Fruit fly (Drosophila melanogaster) whole organism, embryonic: ENCODE measurements around the gene Alg9.

Experiments
- Ada2b ChIP-seq: fragments of 200-800 bp; sonication (Bioruptor generic); IDR thresholded peaks from 2 replicates; pipeline ENCODE4 v1.3.6; 2022; ENCODE audit warnings: missing biosample characterization, missing genetic modification characterization
- Adf1 ChIP-seq: fragments of 200-800 bp; sonication (Bioruptor generic); IDR thresholded peaks from 2 replicates; pipeline ENCODE4 v1.3.6; 2022; ENCODE audit warnings: missing biosample characterization, missing genetic modification characterization
- Antp ChIP-seq: fragments of 200-800 bp; sonication (Bioruptor generic); optimal IDR thresholded peaks from 3 replicates; lab custom pipeline; 2016; ENCODE audit warnings: missing biosample characterization, missing genetic modification characterization
- Awh ChIP-seq: fragments of 200-800 bp; sonication (Bioruptor generic); IDR thresholded peaks from 2 replicates; pipeline ENCODE4, ENCODE4 v1.3.6; 2022; ENCODE audit warnings: missing biosample characterization, missing genetic modification characterization
- CG10959 ChIP-seq: fragments of 200-800 bp; sonication (Bioruptor generic); IDR thresholded peaks from 2 replicates; pipeline ENCODE4 v1.3.6; 2022; ENCODE audit warnings: missing biosample characterization, missing genetic modification characterization
- CG11398 ChIP-seq: fragments of 200-800 bp; sonication (Bioruptor generic); optimal IDR thresholded peaks from 2 replicates; lab custom pipeline; 2016; ENCODE audit warnings: missing biosample characterization, missing genetic modification characterization
- CG11695 ChIP-seq: fragments of 200-800 bp; sonication (Bioruptor generic); IDR thresholded peaks from 3 replicates; pipeline ENCODE4 v1.3.6; 2022; ENCODE audit warnings: missing biosample characterization, missing genetic modification characterization
- CG12155 ChIP-seq: fragments of 200-800 bp; sonication (Bioruptor generic); optimal IDR thresholded peaks from 3 replicates; lab custom pipeline; 2016; ENCODE audit warnings: missing biosample characterization, missing genetic modification characterization
- CG14050 ChIP-seq: fragments of 200-800 bp; sonication (Bioruptor generic); IDR thresholded peaks from 3 replicates; pipeline ENCODE4 v1.3.6; 2022; ENCODE audit warnings: missing biosample characterization, missing genetic modification characterization
- CG17568 ChIP-seq: fragments of 200-800 bp; sonication (Bioruptor generic); optimal IDR thresholded peaks from 2 replicates; lab custom pipeline; 2018; ENCODE audit warnings: missing biosample characterization, mild to moderate bottlenecking, missing genetic modification characterization, moderate library complexity
- CG17612 ChIP-seq: fragments of 200-800 bp; sonication (Bioruptor generic); IDR thresholded peaks from 2 replicates; pipeline ENCODE4 v1.3.6; 2022; ENCODE audit warnings: missing biosample characterization, missing genetic modification characterization
- CG1792 ChIP-seq: fragments of 200-800 bp; sonication (Bioruptor generic); optimal IDR thresholded peaks from 2 replicates; lab custom pipeline; 2016; ENCODE audit warnings: missing biosample characterization, missing genetic modification characterization
- CG30403 ChIP-seq: fragments of 200-800 bp; sonication (Bioruptor generic); optimal IDR thresholded peaks from 3 replicates; lab custom pipeline; 2016; ENCODE audit warnings: missing biosample characterization, missing genetic modification characterization
- CG32767 ChIP-seq: fragments of 200-800 bp; sonication (Bioruptor generic); IDR thresholded peaks from 2 replicates; pipeline ENCODE4 v1.3.6; 2022; ENCODE audit warnings: missing biosample characterization, missing genetic modification characterization
- CG4404 ChIP-seq: fragments of 200-800 bp; sonication (Bioruptor generic); IDR thresholded peaks from 2 replicates; pipeline ENCODE4 v1.3.6; 2022; ENCODE audit warnings: missing biosample characterization, missing genetic modification characterization
- CG4820 ChIP-seq: fragments of 200-800 bp; sonication (Bioruptor generic); optimal IDR thresholded peaks from 3 replicates; lab custom pipeline; 2016; ENCODE audit warnings: missing biosample characterization, missing genetic modification characterization
- CG5245 ChIP-seq: fragments of 200-800 bp; sonication (Bioruptor generic); optimal IDR thresholded peaks from 3 replicates; lab custom pipeline; 2016; ENCODE audit warnings: missing biosample characterization, missing genetic modification characterization
- CG6813 ChIP-seq: fragments of 200-800 bp; sonication (Bioruptor generic); optimal IDR thresholded peaks from 2 replicates; lab custom pipeline; 2017; ENCODE audit warnings: missing biosample characterization, missing genetic modification characterization, mild to moderate bottlenecking, moderate library complexity, missing genetic modification reagents
- CG8478 ChIP-seq: fragments of >200 bp; optimal IDR thresholded peaks from 2 replicates; lab custom pipeline; 2018
- Dref ChIP-seq: fragments of 200-800 bp; sonication (Bioruptor generic); IDR thresholded peaks from 2 replicates; pipeline ENCODE4 v1.3.6; 2022; ENCODE audit warnings: missing biosample characterization, missing genetic modification characterization
- E2f1 ChIP-seq: fragments of 200-800 bp; sonication (Bioruptor generic); IDR thresholded peaks from 2 replicates; pipeline ENCODE4 v1.3.6; 2022; ENCODE audit warnings: missing biosample characterization, missing genetic modification characterization
- ERR ChIP-seq: fragments of 200-800 bp; sonication (Bioruptor generic); optimal IDR thresholded peaks from 2 replicates; lab custom pipeline; 2016; ENCODE audit warnings: missing biosample characterization, missing genetic modification characterization
- HmgD ChIP-seq: fragments of 200-800 bp; sonication (Bioruptor generic); optimal IDR thresholded peaks from 3 replicates; lab custom pipeline; 2016; ENCODE audit warnings: missing biosample characterization, missing genetic modification characterization
- Hsf ChIP-seq: fragments of 200-800 bp; sonication (Bioruptor generic); optimal IDR thresholded peaks from 3 replicates; lab custom pipeline; 2016; ENCODE audit warnings: missing biosample characterization, missing genetic modification characterization
- Med ChIP-seq: fragments of 200-800 bp; sonication (Bioruptor generic); peaks from one replicate; lab custom pipeline; 2016; ENCODE audit warnings: missing biosample characterization, missing genetic modification characterization, mild to moderate bottlenecking, inconsistent platforms, moderate library complexity
- NK7.1 ChIP-seq: fragments of 200-800 bp; sonication (Bioruptor generic); optimal IDR thresholded peaks from 3 replicates; lab custom pipeline; 2016; ENCODE audit warnings: missing biosample characterization, missing genetic modification characterization
- Ravus ChIP-seq: fragments of 200-800 bp; sonication (Bioruptor generic); IDR thresholded peaks from 2 replicates; pipeline ENCODE4 v1.3.6; 2022; ENCODE audit warnings: missing biosample characterization, missing genetic modification characterization
- Trl ChIP-seq, 3 experiments: fragments of >200 bp in 2 of 3; fragments of 200-800 bp in 1 of 3; sonication (Bioruptor generic) in 1 of 3; optimal IDR thresholded peaks; 2 replicates in 1 of 3; 3 replicates in 2 of 3; lab custom pipeline; 2016 to 2017; ENCODE audit warnings: missing biosample characterization in 1 of 3, missing genetic modification characterization in 1 of 3
- cato ChIP-seq: fragments of 200-800 bp; sonication (Bioruptor generic); optimal IDR thresholded peaks from 2 replicates; lab custom pipeline; 2016; ENCODE audit warnings: missing biosample characterization, missing genetic modification characterization, borderline replicate concordance
- crp ChIP-seq, 2 experiments: fragments of 200-800 bp; sonication (Bioruptor generic); optimal IDR thresholded peaks; 2 replicates in 1 of 2; 3 replicates in 1 of 2; lab custom pipeline; 2017; ENCODE audit warnings: missing biosample characterization in 2 of 2, missing genetic modification characterization in 2 of 2, mild to moderate bottlenecking in 1 of 2, moderate library complexity in 1 of 2
- dimm ChIP-seq: fragments of 200-800 bp; sonication (Bioruptor generic); IDR thresholded peaks from 2 replicates; pipeline ENCODE4 v1.3.6; 2022; ENCODE audit warnings: missing biosample characterization, missing genetic modification characterization
- disco-r ChIP-seq: fragments of 200-800 bp; sonication (Bioruptor generic); optimal IDR thresholded peaks from 2 replicates; lab custom pipeline; 2016; ENCODE audit warnings: missing biosample characterization, missing genetic modification characterization
- dpn ChIP-seq, 2 experiments: fragments of 200-800 bp; sonication (Bioruptor generic); optimal IDR thresholded peaks; 3 replicates each; lab custom pipeline; 2016; ENCODE audit warnings: missing biosample characterization in 2 of 2, missing genetic modification characterization in 2 of 2
- en ChIP-seq: fragments of 200-800 bp; sonication (Bioruptor generic); optimal IDR thresholded peaks from 2 replicates; lab custom pipeline; 2016; ENCODE audit warnings: missing biosample characterization, missing genetic modification characterization
- eyg ChIP-seq: fragments of 200-800 bp; sonication (Bioruptor generic); optimal IDR thresholded peaks from 3 replicates; lab custom pipeline; 2016; ENCODE audit warnings: missing biosample characterization, missing genetic modification characterization
- gcm2 ChIP-seq: fragments of 200-800 bp; sonication (Bioruptor generic); optimal IDR thresholded peaks from 2 replicates; lab custom pipeline; 2016; ENCODE audit warnings: missing biosample characterization, missing genetic modification characterization
- grn ChIP-seq: fragments of 200-800 bp; sonication (Bioruptor generic); optimal IDR thresholded peaks from 3 replicates; lab custom pipeline; 2017; ENCODE audit warnings: missing biosample characterization, missing genetic modification characterization
- h ChIP-seq: fragments of >200 bp; optimal IDR thresholded peaks from 2 replicates; lab custom pipeline; 2017
- hbn ChIP-seq: fragments of 200-800 bp; sonication (Bioruptor generic); IDR thresholded peaks from 2 replicates; pipeline ENCODE4 v1.3.6; 2022; ENCODE audit warnings: missing biosample characterization, missing genetic modification characterization; ENCODE audit not compliant: partially characterized antibody
- jumu ChIP-seq: fragments of 200-800 bp; sonication (Bioruptor generic); optimal IDR thresholded peaks from 3 replicates; lab custom pipeline; 2016; ENCODE audit warnings: missing biosample characterization, missing genetic modification characterization
- ken ChIP-seq: fragments of 200-800 bp; sonication (Bioruptor generic); IDR thresholded peaks from 3 replicates; pipeline ENCODE4 v1.3.6; 2022; ENCODE audit warnings: missing biosample characterization, missing genetic modification characterization
- kni ChIP-seq: fragments of 200-800 bp; sonication (Bioruptor generic); optimal IDR thresholded peaks from 3 replicates; lab custom pipeline; 2017; ENCODE audit warnings: mild to moderate bottlenecking, missing biosample characterization, missing genetic modification reagents, missing genetic modification characterization
- luna ChIP-seq: fragments of 200-800 bp; sonication (Bioruptor generic); optimal IDR thresholded peaks from 2 replicates; lab custom pipeline; 2016; ENCODE audit warnings: missing biosample characterization, missing genetic modification characterization
- mirr ChIP-seq: fragments of 200-800 bp; sonication (Bioruptor generic); optimal IDR thresholded peaks from 3 replicates; lab custom pipeline; 2018; ENCODE audit warnings: missing biosample characterization, mild to moderate bottlenecking, missing genetic modification characterization
- p53 ChIP-seq: fragments of 200-800 bp; sonication (Bioruptor generic); optimal IDR thresholded peaks from 2 replicates; lab custom pipeline; 2016; ENCODE audit warnings: missing biosample characterization, missing genetic modification characterization
- pros ChIP-seq: fragments of 200-800 bp; sonication (Bioruptor generic); optimal IDR thresholded peaks from 3 replicates; lab custom pipeline; 2019; ENCODE audit warnings: missing biosample characterization, mild to moderate bottlenecking, missing genetic modification characterization, moderate library complexity
- pzg ChIP-seq: fragments of 200-800 bp; sonication (Bioruptor generic); optimal IDR thresholded peaks from 3 replicates; lab custom pipeline; 2018; ENCODE audit warnings: missing biosample characterization, mild to moderate bottlenecking, missing genetic modification characterization, moderate library complexity
- ro ChIP-seq: fragments of 200-800 bp; sonication (Bioruptor generic); IDR thresholded peaks from 2 replicates; pipeline ENCODE4 v1.3.6; 2022; ENCODE audit warnings: missing biosample characterization, missing genetic modification characterization
- sr ChIP-seq: fragments of 200-800 bp; sonication (Bioruptor generic); IDR thresholded peaks from 3 replicates; pipeline ENCODE4 v1.3.6; 2022; ENCODE audit warnings: missing biosample characterization, missing genetic modification characterization
- sug ChIP-seq: fragments of 200-800 bp; optimal IDR thresholded peaks from 2 replicates; lab custom pipeline; 2019; ENCODE audit warnings: missing biosample characterization, mild to moderate bottlenecking, missing genetic modification characterization, moderate library complexity
- ttk ChIP-seq: fragments of 200-800 bp; sonication (Bioruptor generic); IDR thresholded peaks from 2 replicates; pipeline ENCODE4 v2.1.2; 2022; ENCODE audit warnings: missing biosample characterization, missing genetic modification characterization
- yki ChIP-seq: fragments of >200 bp; optimal IDR thresholded peaks from 3 replicates; lab custom pipeline; 2018
- zf30C ChIP-seq: fragments of 200-800 bp; sonication (Bioruptor generic); optimal IDR thresholded peaks from 3 replicates; lab custom pipeline; 2018; ENCODE audit warnings: missing biosample characterization, mild to moderate bottlenecking, missing genetic modification characterization

The Alg9 gene

dm6 chr3R:25262322-25262761, 41.0 kb downstream of the Alg9 start, which contains the start of the genes Kdsr and CG11858 (continued):
- TF ChIP-seq Med (peak; percentile 95), grn (peak; percentile 73), Adf1 (GFP tag; lab: Robert Waterston, UW) (peak; percentile 54), pros (GFP tag; lab: Kevin White, UChicago) (no peak), Antp (GFP tag; lab: Kevin White, UChicago) (peak; percentile 28), Dref (GFP tag; lab: Robert Waterston, UW) (peak; percentile 51), luna (GFP tag; lab: Kevin White, UChicago) (peak; percentile 40), kni (peak; percentile 6), CG1792 (GFP tag; lab: Kevin White, UChicago) (peak; percentile 40), Hsf (peak; percentile 70), CG11695 (GFP tag; lab: Robert Waterston, UW) (no peak), CG17568 (no peak), CG8478 (lab: Kevin White, UChicago) (no peak), dimm (GFP tag; lab: Robert Waterston, UW) (no peak), hbn (GFP tag; lab: Robert Waterston, UW) (peak; percentile 35; the same call in 1 of the 2 replicates), ro (no peak), HmgD (GFP tag; lab: Kevin White, UChicago) (no peak), sug (peak; percentile 70), yki (no peak), dpn (GFP tag; optimal IDR thresholded peaks at IDR 0.05; lab: Kevin White, UChicago) (peak; percentile 56 to 57), p53 (GFP tag; lab: Kevin White, UChicago) (no peak), CG14050 (GFP tag; lab: Robert Waterston, UW) (peak; percentile 52), Ada2b (GFP tag; lab: Robert Waterston, UW) (peak; percentile 57; the same call in 1 of the 2 replicates), CG12155 (GFP tag; lab: Kevin White, UChicago) (peak; percentile 54), CG17612 (GFP tag; lab: Robert Waterston, UW) (no peak), cato (GFP tag; lab: Kevin White, UChicago) (no peak), CG32767 (GFP tag; lab: Robert Waterston, UW) (peak; percentile 23; the same call in 1 of the 2 replicates), Trl (optimal IDR thresholded peaks at IDR 0.05; lab: Kevin White, UChicago) (no peak), Trl (GFP tag; optimal IDR thresholded peaks at IDR 0.05; lab: Kevin White, UChicago) (peak; percentile 36), h (lab: Kevin White, UChicago) (no peak), Awh (GFP tag; lab: Robert Waterston, UW) (no peak), ttk (peak; percentile 43; the same call in 1 of the 2 replicates), CG4404 (GFP tag; lab: Robert Waterston, UW) (peak; percentile 47; the same call in 1 of the 2 replicates), eyg (no peak), CG10959 (GFP tag; lab: Robert Waterston, UW) (0 out of 2 replicates have a peak, but pooled peaks have one; percentile 34), en (GFP tag; lab: Kevin White, UChicago) (no peak), Ravus (peak; percentile 11; the same call in 1 of the 2 replicates), CG6813 (GFP tag; lab: Kevin White, UChicago) (no peak), disco-r (GFP tag; lab: Kevin White, UChicago) (peak; percentile 31), ken (GFP tag; lab: Robert Waterston, UW) (peak; percentile 70; the same call in 2 of the 3 replicates), gcm2 (GFP tag; lab: Kevin White, UChicago) (peak; percentile 28), NK7.1 (GFP tag; lab: Kevin White, UChicago) (no peak), CG5245 (GFP tag; lab: Kevin White, UChicago) (peak; percentile 24), E2f1 (GFP tag; lab: Robert Waterston, UW) (peak; percentile 40; the same call in 1 of the 2 replicates), pzg (GFP tag; lab: Kevin White, UChicago) (peak; percentile 61), zf30C (GFP tag; lab: Kevin White, UChicago) (no peak), CG4820 (GFP tag; lab: Kevin White, UChicago) (peak; percentile 23), mirr (GFP tag; lab: Kevin White, UChicago) (no peak), jumu (peak; percentile 44), crp (GFP tag; optimal IDR thresholded peaks at IDR 0.05; lab: Kevin White, UChicago) (peak in 1 of 2 experiments; percentile 49), CG11398 (no peak), sr (GFP tag; lab: Robert Waterston, UW) (no peak), ERR (no peak), CG30403 (GFP tag; lab: Kevin White, UChicago) (peak; percentile 82)
